Fruit fly (Drosophila melanogaster): ENCODE results near the gene rg.

The rg gene

DNA sequence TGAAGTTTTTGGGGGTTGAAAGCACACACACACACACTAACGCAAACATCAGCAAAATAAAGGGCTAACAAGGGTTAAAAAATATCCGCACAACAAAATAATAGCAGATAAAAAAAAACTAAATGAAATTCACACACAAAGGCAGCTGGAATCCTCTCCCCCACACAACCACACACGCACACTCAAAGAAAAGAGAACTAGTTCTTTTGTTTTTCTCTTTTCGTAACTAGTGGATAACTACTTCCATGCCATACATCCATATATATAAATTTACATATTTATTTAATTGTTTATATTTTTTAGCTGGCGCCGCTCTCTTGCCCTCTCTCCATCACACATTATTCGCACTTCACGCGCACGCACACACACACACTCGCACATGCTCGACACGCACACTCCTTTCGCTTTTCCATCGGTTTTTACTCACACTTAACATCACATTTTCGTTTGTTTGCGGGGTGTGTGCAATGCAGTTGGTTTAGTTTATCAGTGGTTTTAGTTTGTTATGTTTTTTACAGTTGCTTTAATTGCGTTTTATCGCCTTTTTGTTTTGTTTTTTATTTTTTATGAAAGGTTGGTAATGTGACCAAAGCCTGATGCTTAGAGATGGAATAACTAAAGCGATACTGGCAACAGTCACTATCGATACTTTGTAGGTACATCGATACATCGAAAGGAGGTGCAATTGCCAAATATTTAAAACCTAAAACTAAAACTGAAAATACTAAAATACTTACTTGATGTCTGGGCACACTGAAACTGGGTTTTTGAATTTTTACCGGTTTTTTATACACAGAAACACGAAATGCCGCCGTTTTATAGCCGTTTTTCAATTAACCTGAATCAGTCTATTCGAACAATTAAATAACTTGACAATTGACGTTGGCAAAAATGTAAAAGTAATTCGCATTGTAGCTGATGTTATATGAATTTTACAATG is 1.1 kb upstream of the rg start, which contains the start of gene CG32767 (continued):
- TF ChIP-seq dati (GFP tag; IDR thresholded peaks at IDR 0.05) = no peak
- TF ChIP-seq Bdp1 (GFP tag; optimal IDR thresholded peaks at IDR 0.05) = no peak
- peak; percentile 3 for TF ChIP-seq pita (GFP tag; optimal IDR thresholded peaks at IDR 0.05)
- TF ChIP-seq sim (GFP tag; IDR thresholded peaks at IDR 0.05) = no peak
- TF ChIP-seq HHEX (GFP tag; optimal IDR thresholded peaks at IDR 0.05) = peak; percentile 5
- TF ChIP-seq dysf (GFP tag; IDR thresholded peaks at IDR 0.05) = peak; percentile 41; the same call in 1 of the 3 replicates
- peak; percentile 90 for TF ChIP-seq Scr (GFP tag; IDR thresholded peaks at IDR 0.05; ENCODE audit: partially characterized antibody)
- no peak for TF ChIP-seq Hr39 (optimal IDR thresholded peaks at IDR 0.05)
- no peak for TF ChIP-seq Oli (tag; optimal IDR thresholded peaks at IDR 0.05)
- no peak for TF ChIP-seq Optix (GFP tag; IDR thresholded peaks at IDR 0.05)
- no peak for TF ChIP-seq Awh (GFP tag; IDR thresholded peaks at IDR 0.05)
- TF ChIP-seq bowl (GFP tag; IDR thresholded peaks at IDR 0.05) = no peak
- peak; percentile 87 for TF ChIP-seq cg (GFP tag; optimal IDR thresholded peaks at IDR 0.05)
- TF ChIP-seq abd-A (tag; optimal IDR thresholded peaks at IDR 0.05) = no peak
- no peak for TF ChIP-seq cato (GFP tag; optimal IDR thresholded peaks at IDR 0.05; ENCODE audit: borderline replicate concordance)
- TF ChIP-seq Hand (GFP tag; optimal IDR thresholded peaks at IDR 0.05) = no peak
- TF ChIP-seq hbn (GFP tag; IDR thresholded peaks at IDR 0.05; ENCODE audit: partially characterized antibody) = peak; percentile 76
- TF ChIP-seq HmgZ (tag; optimal IDR thresholded peaks at IDR 0.05) = peak; percentile 20
- peak; percentile 18 for TF ChIP-seq CG13424 (tag; optimal IDR thresholded peaks at IDR 0.05)
- TF ChIP-seq vvl (GFP tag; IDR thresholded peaks at IDR 0.05) = peak; percentile 14; the same call in 1 of the 2 replicates
- no peak for TF ChIP-seq CG15479 (GFP tag; optimal IDR thresholded peaks at IDR 0.05)
- no peak for TF ChIP-seq CG14050 (GFP tag; IDR thresholded peaks at IDR 0.05)
- TF ChIP-seq sr (GFP tag; IDR thresholded peaks at IDR 0.05) = no peak
- TF ChIP-seq CG1647 (GFP tag; optimal IDR thresholded peaks at IDR 0.05) = peak; percentile 17
- TF ChIP-seq CG7372 (GFP tag; IDR thresholded peaks at IDR 0.05) = no peak
- no peak for TF ChIP-seq CG13123 (GFP tag; optimal IDR thresholded peaks at IDR 0.05)
- peak; percentile 21 for TF ChIP-seq CG6813 (GFP tag; optimal IDR thresholded peaks at IDR 0.05)
- TF ChIP-seq Doc3 (GFP tag; IDR thresholded peaks at IDR 0.05; ENCODE audit: partially characterized antibody) = peak; percentile 81
- no peak for TF ChIP-seq CG7357 (GFP tag; IDR thresholded peaks at IDR 0.05)
- TF ChIP-seq pum (GFP tag; optimal IDR thresholded peaks at IDR 0.05) = peak; percentile 15
- TF ChIP-seq zfh1 (GFP tag; IDR thresholded peaks at IDR 0.05) = peak; percentile 36; the same call in 1 of the 3 replicates
- TF ChIP-seq Stat92E (GFP tag; optimal IDR thresholded peaks at IDR 0.05) = peak in 1 of 3 experiments; percentile 14
- TF ChIP-seq CG17328 (GFP tag; IDR thresholded peaks at IDR 0.05) = no peak
- TF ChIP-seq salm (tag; optimal IDR thresholded peaks at IDR 0.05) = no peak
- peak; percentile 90 for TF ChIP-seq vnd (GFP tag; IDR thresholded peaks at IDR 0.05; ENCODE audit: partially characterized antibody)
- TF ChIP-seq C15 (GFP tag; IDR thresholded peaks at IDR 0.05) = no peak
- no peak for TF ChIP-seq CG13894 (tag; optimal IDR thresholded peaks at IDR 0.05)
- TF ChIP-seq pros (GFP tag; optimal IDR thresholded peaks at IDR 0.05) = no peak
- TF ChIP-seq CG6272 (GFP tag; IDR thresholded peaks at IDR 0.05) = no peak
- no peak for TF ChIP-seq CG43689 (GFP tag; IDR thresholded peaks at IDR 0.05)
- TF ChIP-seq CG17802 (tag; optimal IDR thresholded peaks at IDR 0.05) = no peak
- no peak for TF ChIP-seq CG6175 (GFP tag; IDR thresholded peaks at IDR 0.05)
- no peak for TF ChIP-seq chn (GFP tag; optimal IDR thresholded peaks at IDR 0.05)
- no peak for TF ChIP-seq da (GFP tag; optimal IDR thresholded peaks at IDR 0.05)
- TF ChIP-seq pfk (GFP tag; optimal IDR thresholded peaks at IDR 0.05) = no peak
- TF ChIP-seq Nf-YA (GFP tag; IDR thresholded peaks at IDR 0.05) = no peak
- peak; percentile 45 for TF ChIP-seq CG11398 (GFP tag; optimal IDR thresholded peaks at IDR 0.05)
- no peak for TF ChIP-seq ken (GFP tag; IDR thresholded peaks at IDR 0.05)
- TF ChIP-seq CG12299 (tag; optimal IDR thresholded peaks at IDR 0.05) = no peak

Data from whole organism, embryonic.